Fruit fly (Drosophila melanogaster) whole organism, embryonic: Measurements from ENCODE around the gene Pdzd8.

Experiments
- Atf-2 ChIP-seq: fragments of 200-800 bp; sonication (Bioruptor generic); optimal IDR thresholded peaks from 2 replicates; lab custom pipeline; 2016; ENCODE audit warnings: missing biosample characterization, missing genetic modification characterization
- CG1024 ChIP-seq: fragments of 200-800 bp; sonication (Bioruptor generic); IDR thresholded peaks from 2 replicates; pipeline ENCODE4 v1.3.6; 2022; ENCODE audit warnings: missing biosample characterization, missing genetic modification characterization
- CG11723 ChIP-seq: fragments of 200-800 bp; sonication (Bioruptor generic); optimal IDR thresholded peaks from 2 replicates; lab custom pipeline; 2017; ENCODE audit warnings: missing biosample characterization, mild to moderate bottlenecking, missing genetic modification characterization
- CG13296 ChIP-seq: fragments of 200-800 bp; sonication (Bioruptor generic); optimal IDR thresholded peaks from 3 replicates; lab custom pipeline; 2018; ENCODE audit warnings: missing biosample characterization, mild to moderate bottlenecking, missing genetic modification characterization
- CG13894 ChIP-seq: fragments of 200-800 bp; sonication (Bioruptor generic); optimal IDR thresholded peaks from 3 replicates; lab custom pipeline; 2018; ENCODE audit warnings: missing biosample characterization, mild to moderate bottlenecking, missing genetic modification characterization, moderate library complexity
- CG14014 ChIP-seq: fragments of 200-800 bp; sonication (Bioruptor generic); IDR thresholded peaks from 2 replicates; pipeline ENCODE4 v1.3.6; 2022; ENCODE audit warnings: missing biosample characterization, missing genetic modification characterization
- CG15479 ChIP-seq: fragments of 200-800 bp; sonication (Bioruptor generic); optimal IDR thresholded peaks from 3 replicates; lab custom pipeline; 2019; ENCODE audit warnings: missing biosample characterization, mild to moderate bottlenecking, missing genetic modification characterization, moderate library complexity
- CG1602 ChIP-seq: fragments of 200-800 bp; sonication (Bioruptor generic); optimal IDR thresholded peaks from 3 replicates; lab custom pipeline; 2016; ENCODE audit warnings: missing biosample characterization, missing genetic modification characterization
- CG16863 ChIP-seq: fragments of 200-800 bp; sonication (Bioruptor generic); optimal IDR thresholded peaks from 3 replicates; lab custom pipeline; 2016; ENCODE audit warnings: missing biosample characterization, missing genetic modification characterization
- CG17385 ChIP-seq: fragments of 200-800 bp; sonication (Bioruptor generic); optimal IDR thresholded peaks from 3 replicates; lab custom pipeline; 2018; ENCODE audit warnings: missing biosample characterization, mild to moderate bottlenecking, missing genetic modification characterization
- CG17802 ChIP-seq: fragments of 200-800 bp; sonication (Bioruptor generic); optimal IDR thresholded peaks from 2 replicates; lab custom pipeline; 2018; ENCODE audit warnings: missing biosample characterization, mild to moderate bottlenecking, missing genetic modification characterization, moderate library complexity
- CG2199 ChIP-seq: fragments of 200-800 bp; sonication (Bioruptor generic); IDR thresholded peaks from 3 replicates; pipeline ENCODE4 v1.3.6; 2022; ENCODE audit warnings: missing biosample characterization, missing genetic modification characterization
- CG2889 ChIP-seq: fragments of 200-800 bp; sonication (Bioruptor generic); IDR thresholded peaks from 3 replicates; pipeline ENCODE4 v1.3.6; 2022; ENCODE audit warnings: missing biosample characterization, missing genetic modification characterization
- CG30431 ChIP-seq: fragments of 200-800 bp; sonication (Bioruptor generic); optimal IDR thresholded peaks from 2 replicates; lab custom pipeline; 2017; ENCODE audit warnings: missing biosample characterization, missing genetic modification characterization
- CG32772 ChIP-seq: fragments of 200-800 bp; sonication (Bioruptor generic); IDR thresholded peaks from 2 replicates; pipeline ENCODE4 v1.3.6; 2022; ENCODE audit warnings: missing biosample characterization, missing genetic modification characterization
- CG4360 ChIP-seq: fragments of 200-800 bp; sonication (Bioruptor generic); IDR thresholded peaks from 2 replicates; pipeline ENCODE4 v1.3.6; 2022; ENCODE audit warnings: missing biosample characterization, missing genetic modification characterization
- CG5180 ChIP-seq: fragments of 200-800 bp; sonication (Bioruptor generic); optimal IDR thresholded peaks from 3 replicates; lab custom pipeline; 2017; ENCODE audit warnings: missing biosample characterization, missing genetic modification characterization, mild to moderate bottlenecking, moderate library complexity, missing genetic modification reagents
- CG6813 ChIP-seq: fragments of 200-800 bp; sonication (Bioruptor generic); optimal IDR thresholded peaks from 2 replicates; lab custom pipeline; 2017; ENCODE audit warnings: missing biosample characterization, missing genetic modification characterization, mild to moderate bottlenecking, moderate library complexity, missing genetic modification reagents
- CG7556 ChIP-seq: fragments of 200-800 bp; sonication (Bioruptor generic); optimal IDR thresholded peaks from 2 replicates; lab custom pipeline; 2017; ENCODE audit warnings: missing biosample characterization, mild to moderate bottlenecking, missing genetic modification characterization
- CG7839 ChIP-seq: fragments of 200-800 bp; sonication (Bioruptor generic); optimal IDR thresholded peaks from 3 replicates; lab custom pipeline; 2018; ENCODE audit warnings: missing biosample characterization, mild to moderate bottlenecking, missing genetic modification characterization, moderate library complexity
- CG8281 ChIP-seq: fragments of 200-800 bp; sonication (Bioruptor generic); optimal IDR thresholded peaks from 2 replicates; lab custom pipeline; 2018; ENCODE audit warnings: missing biosample characterization, mild to moderate bottlenecking, missing genetic modification characterization, moderate library complexity
- CG9215 ChIP-seq: fragments of 200-800 bp; sonication (Bioruptor generic); IDR thresholded peaks from 2 replicates; pipeline ENCODE4 v1.3.6; 2022; ENCODE audit warnings: missing biosample characterization, missing genetic modification characterization
- CG9727 ChIP-seq: fragments of 200-800 bp; sonication (Bioruptor generic); optimal IDR thresholded peaks from 3 replicates; lab custom pipeline; 2017; ENCODE audit warnings: missing biosample characterization, mild to moderate bottlenecking, missing genetic modification characterization
- Dek ChIP-seq: fragments of 200-800 bp; sonication (Bioruptor generic); optimal IDR thresholded peaks from 3 replicates; lab custom pipeline; 2019; ENCODE audit warnings: missing biosample characterization, mild to moderate bottlenecking, missing genetic modification characterization, moderate library complexity
- Dref ChIP-seq: fragments of 200-800 bp; sonication (Bioruptor generic); IDR thresholded peaks from 2 replicates; pipeline ENCODE4 v1.3.6; 2022; ENCODE audit warnings: missing biosample characterization, missing genetic modification characterization
- E2f2 ChIP-seq: fragments of 200-800 bp; sonication (Bioruptor generic); IDR thresholded peaks from 2 replicates; pipeline ENCODE4 v1.3.6; 2022; ENCODE audit warnings: missing biosample characterization, missing genetic modification characterization
- ERR ChIP-seq: fragments of 200-800 bp; sonication (Bioruptor generic); optimal IDR thresholded peaks from 2 replicates; lab custom pipeline; 2016; ENCODE audit warnings: missing biosample characterization, missing genetic modification characterization
- Gsc ChIP-seq: fragments of 200-800 bp; sonication (Bioruptor generic); IDR thresholded peaks from 2 replicates; pipeline ENCODE4 v1.3.6; 2022; ENCODE audit warnings: missing biosample characterization, missing genetic modification characterization
- Mad ChIP-seq: fragments of 200-800 bp; sonication (Bioruptor generic); optimal IDR thresholded peaks from 2 replicates; lab custom pipeline; 2016; ENCODE audit warnings: missing biosample characterization, missing genetic modification characterization
- Pdp1 ChIP-seq, 2 experiments: fragments of 200-800 bp; sonication (Bioruptor generic); optimal IDR thresholded peaks; 3 replicates each; lab custom pipeline; 2016; ENCODE audit warnings: missing biosample characterization in 2 of 2, missing genetic modification characterization in 2 of 2, mild to moderate bottlenecking in 1 of 2, moderate library complexity in 1 of 2
- Scr ChIP-seq: fragments of 200-800 bp; sonication (Bioruptor generic); IDR thresholded peaks from 2 replicates; pipeline ENCODE4 v1.3.6; 2022; ENCODE audit warnings: missing biosample characterization, missing genetic modification characterization; ENCODE audit not compliant: partially characterized antibody
- Sox102F ChIP-seq: fragments of 200-800 bp; sonication (Bioruptor generic); optimal IDR thresholded peaks from 2 replicates; lab custom pipeline; 2018; ENCODE audit warnings: missing biosample characterization, mild to moderate bottlenecking, missing genetic modification characterization, moderate library complexity
- TFAM ChIP-seq: fragments of 200-800 bp; sonication (Bioruptor generic); optimal IDR thresholded peaks from 2 replicates; lab custom pipeline; 2017; ENCODE audit warnings: missing biosample characterization, missing genetic modification characterization, inconsistent platforms
- al ChIP-seq: fragments of 200-800 bp; sonication (Bioruptor generic); IDR thresholded peaks from 2 replicates; pipeline ENCODE4 v1.3.6; 2022; ENCODE audit warnings: missing biosample characterization, missing genetic modification characterization
- amos ChIP-seq: fragments of 200-800 bp; sonication (Bioruptor generic); IDR thresholded peaks from 2 replicates; pipeline ENCODE4 v1.3.6; 2022; ENCODE audit warnings: missing biosample characterization, missing genetic modification characterization; ENCODE audit not compliant: partially characterized antibody
- bowl ChIP-seq: fragments of 200-800 bp; sonication (Bioruptor generic); IDR thresholded peaks from 2 replicates; pipeline ENCODE4 v1.3.6; 2022; ENCODE audit warnings: missing biosample characterization, missing genetic modification characterization
- cwo ChIP-seq: fragments of 200-800 bp; sonication (Bioruptor generic); optimal IDR thresholded peaks from 3 replicates; lab custom pipeline; 2017; ENCODE audit warnings: missing biosample characterization, missing genetic modification characterization, mild to moderate bottlenecking, moderate library complexity, missing genetic modification reagents
- da ChIP-seq: fragments of 200-800 bp; sonication (Bioruptor generic); optimal IDR thresholded peaks from 2 replicates; lab custom pipeline; 2016; ENCODE audit warnings: missing biosample characterization, missing genetic modification characterization
- ems ChIP-seq: fragments of 200-800 bp; sonication (Bioruptor generic); optimal IDR thresholded peaks from 3 replicates; lab custom pipeline; 2016; ENCODE audit warnings: missing biosample characterization, missing genetic modification characterization
- eyg ChIP-seq: fragments of 200-800 bp; sonication (Bioruptor generic); optimal IDR thresholded peaks from 3 replicates; lab custom pipeline; 2016; ENCODE audit warnings: missing biosample characterization, missing genetic modification characterization
- fru ChIP-seq: fragments of >200 bp; optimal IDR thresholded peaks from 2 replicates; lab custom pipeline; 2017
- fu2 ChIP-seq: fragments of 200-800 bp; sonication (Bioruptor generic); optimal IDR thresholded peaks from 2 replicates; lab custom pipeline; 2016; ENCODE audit warnings: missing biosample characterization, missing genetic modification characterization
- gce ChIP-seq: fragments of 200-800 bp; sonication (Bioruptor generic); IDR thresholded peaks from 3 replicates; pipeline ENCODE4 v1.3.6; 2022; ENCODE audit warnings: missing biosample characterization, missing genetic modification characterization
- gem ChIP-seq: fragments of 200-800 bp; sonication (Bioruptor generic); optimal IDR thresholded peaks from 2 replicates; lab custom pipeline; 2019; ENCODE audit warnings: missing biosample characterization, mild to moderate bottlenecking, missing genetic modification characterization, moderate library complexity
- gsb-n ChIP-seq: fragments of 200-800 bp; sonication (Bioruptor generic); optimal IDR thresholded peaks from 3 replicates; lab custom pipeline; 2018; ENCODE audit warnings: missing biosample characterization, mild to moderate bottlenecking, missing genetic modification characterization
- lov ChIP-seq, 2 experiments: fragments of 200-800 bp in 1 of 2; fragments of >200 bp in 1 of 2; sonication (Bioruptor generic) in 1 of 2; IDR thresholded peaks in 1 of 2; optimal IDR thresholded peaks in 1 of 2; 2 replicates in 1 of 2; 3 replicates in 1 of 2; pipeline versions ENCODE4 v1.3.6 to Lab custom; 2017 to 2022; ENCODE audit warnings: missing biosample characterization in 1 of 2, missing genetic modification characterization in 1 of 2
- otp ChIP-seq: fragments of 200-800 bp; sonication (Bioruptor generic); IDR thresholded peaks from 3 replicates; pipeline ENCODE4, ENCODE4 v1.3.6; 2022; ENCODE audit warnings: missing biosample characterization, missing genetic modification characterization
- pho ChIP-seq: fragments of 200-800 bp; sonication (Bioruptor generic); optimal IDR thresholded peaks from 2 replicates; lab custom pipeline; 2016; ENCODE audit warnings: missing biosample characterization, missing genetic modification characterization
- seq ChIP-seq: fragments of 200-800 bp; sonication (Bioruptor generic); IDR thresholded peaks from 2 replicates; pipeline ENCODE4 v1.3.6; 2022; ENCODE audit warnings: missing biosample characterization, missing genetic modification characterization
- slp2 ChIP-seq: fragments of 200-800 bp; sonication (Bioruptor generic); optimal IDR thresholded peaks from 2 replicates; lab custom pipeline; 2016; ENCODE audit warnings: missing biosample characterization, missing genetic modification characterization
- sug ChIP-seq: fragments of 200-800 bp; optimal IDR thresholded peaks from 2 replicates; lab custom pipeline; 2019; ENCODE audit warnings: missing biosample characterization, mild to moderate bottlenecking, missing genetic modification characterization, moderate library complexity

Pdzd8 gene

DNA sequence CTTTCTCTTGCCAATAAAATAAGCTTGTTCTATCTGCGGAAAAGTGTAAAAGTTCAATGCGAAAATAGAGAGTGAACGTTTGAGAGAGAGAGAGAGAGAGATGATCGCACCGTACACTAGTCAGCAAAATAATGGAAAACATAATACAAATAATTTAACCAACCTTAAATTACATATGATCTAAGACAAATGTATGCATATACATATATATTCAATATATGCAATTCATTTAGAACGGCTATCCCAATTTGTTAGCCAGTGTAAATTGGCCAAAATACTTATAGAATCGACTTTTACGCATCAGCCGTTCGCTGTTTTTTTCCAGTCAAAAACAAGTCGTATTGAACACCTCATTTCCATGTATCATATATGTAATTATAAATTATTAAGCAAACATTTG, 5.4 kb downstream of the Pdzd8 start (continued):
- TF ChIP-seq Mad, result no peak
- TF ChIP-seq Scr (GFP tag; lab: Robert Waterston, UW), result no peak
- TF ChIP-seq CG7839, result no peak
- TF ChIP-seq lov (optimal IDR thresholded peaks at IDR 0.05; lab: Kevin White, UChicago), result no peak
- TF ChIP-seq lov (GFP tag; IDR thresholded peaks at IDR 0.05; lab: Robert Waterston, UW), result peak; percentile 39; the same call in 1 of the 3 replicates
- no peak for TF ChIP-seq ems
- TF ChIP-seq CG17802 (tag; lab: Kevin White, UChicago), result no peak
- no peak for TF ChIP-seq Atf-2 (GFP tag; lab: Kevin White, UChicago)
- TF ChIP-seq seq, result peak; percentile 54; the same call in 1 of the 2 replicates
- peak; percentile 58 for TF ChIP-seq gem
- peak; percentile 3 for TF ChIP-seq CG9727 (GFP tag; lab: Kevin White, UChicago)
- TF ChIP-seq Pdp1 (GFP tag; optimal IDR thresholded peaks at IDR 0.05; lab: Kevin White, UChicago), result peak in 1 of 2 experiments; percentile 12
- no peak for TF ChIP-seq TFAM (GFP tag; lab: Kevin White, UChicago)
- TF ChIP-seq CG16863, result peak; percentile 8
- peak; percentile 32 for TF ChIP-seq Dek (tag; lab: Kevin White, UChicago)
- peak; percentile 26 for TF ChIP-seq cwo (GFP tag; lab: Kevin White, UChicago)
- peak; percentile 75; the same call in 2 of the 3 replicates for TF ChIP-seq CG2889
- TF ChIP-seq CG2199 (GFP tag; lab: Robert Waterston, UW), result no peak
- TF ChIP-seq gsb-n (tag; lab: Kevin White, UChicago), result no peak
- no peak for TF ChIP-seq CG5180 (GFP tag; lab: Kevin White, UChicago)
- TF ChIP-seq gce (GFP tag; lab: Robert Waterston, UW), result peak; percentile 75; the same call in 1 of the 3 replicates
- TF ChIP-seq da (GFP tag; lab: Kevin White, UChicago), result no peak
- TF ChIP-seq Sox102F (GFP tag; lab: Kevin White, UChicago), result peak; percentile 59
- 0 out of 3 replicates have a peak, but pooled peaks have one; percentile 58 for TF ChIP-seq otp (GFP tag; lab: Robert Waterston, UW)
- TF ChIP-seq CG30431 (GFP tag; lab: Kevin White, UChicago), result no peak
- TF ChIP-seq Dref, result no peak
- no peak for TF ChIP-seq CG11723
- TF ChIP-seq E2f2 (GFP tag; lab: Robert Waterston, UW), result peak; percentile 38
- no peak; the same call in 1 of the 2 replicates for TF ChIP-seq bowl (GFP tag; lab: Robert Waterston, UW)
- no peak for TF ChIP-seq CG6813
- TF ChIP-seq sug (tag; lab: Kevin White, UChicago), result no peak
- TF ChIP-seq al, result peak; percentile 56
- no peak for TF ChIP-seq fru (lab: Kevin White, UChicago)
- peak; percentile 41 for TF ChIP-seq CG13296
- no peak for TF ChIP-seq ERR (GFP tag; lab: Kevin White, UChicago)
- no peak for TF ChIP-seq eyg (GFP tag; lab: Kevin White, UChicago)
- TF ChIP-seq CG17385 (GFP tag; lab: Kevin White, UChicago), result peak; percentile 29
- TF ChIP-seq CG4360 (GFP tag; lab: Robert Waterston, UW), result no peak
- no peak for TF ChIP-seq CG15479 (GFP tag; lab: Kevin White, UChicago)
- TF ChIP-seq CG1024 (GFP tag; lab: Robert Waterston, UW), result 0 out of 2 replicates have a peak, but pooled peaks have one; percentile 21
- TF ChIP-seq pho (GFP tag; lab: Kevin White, UChicago), result no peak
- no peak for TF ChIP-seq CG7556 (GFP tag; lab: Kevin White, UChicago)
- no peak for TF ChIP-seq slp2
- peak; percentile 78 for TF ChIP-seq CG14014
- TF ChIP-seq CG8281, result no peak
- TF ChIP-seq Gsc, result no peak
- no peak for TF ChIP-seq CG1602 (GFP tag; lab: Kevin White, UChicago)
- TF ChIP-seq CG9215 (GFP tag; lab: Robert Waterston, UW), result peak; percentile 45; the same call in 1 of the 2 replicates
- TF ChIP-seq amos (GFP tag; lab: Robert Waterston, UW), result no peak
- TF ChIP-seq CG32772 (GFP tag; lab: Robert Waterston, UW), result peak; percentile 46; the same call in 1 of the 2 replicates
- TF ChIP-seq CG13894 (tag; lab: Kevin White, UChicago), result no peak
- TF ChIP-seq fu2 (GFP tag; lab: Kevin White, UChicago), result no peak
